Worm (Caenorhabditis elegans) whole organism, L4 larva: ENCODE results near the gene Y39G8B.5.

Experiments
- D1046.2 ChIP-seq: fragments of 200-800 bp; sonication (Bioruptor generic); IDR thresholded peaks from 2 replicates; pipeline ENCODE4 v1.3.6; 2022; ENCODE audit warnings: missing genetic modification characterization, missing compliant biosample characterization
- F10B5.3 ChIP-seq: sonication (generic microtip); optimal IDR thresholded peaks from 2 replicates; lab custom pipeline; 2016; ENCODE audit warnings: mild to moderate bottlenecking, missing genetic modification characterization, missing compliant biosample characterization
- F26F4.8 ChIP-seq: fragments of 200-800 bp; sonication (Bioruptor generic); conservative IDR thresholded peaks from 2 replicates; pipeline ENCODE4 v1.3.6; 2022; ENCODE audit warnings: missing genetic modification characterization, missing compliant biosample characterization
- F37D6.2 ChIP-seq: sonication (generic microtip); optimal IDR thresholded peaks from 2 replicates; lab custom pipeline; 2016; ENCODE audit warnings: mild to moderate bottlenecking, missing genetic modification characterization, missing compliant biosample characterization
- F44E2.7 ChIP-seq: fragments of 200-800 bp; sonication (Bioruptor generic); IDR thresholded peaks from 2 replicates; pipeline ENCODE4 v2.1.2; 2022; ENCODE audit warnings: missing genetic modification characterization, missing compliant biosample characterization
- R02D3.7 ChIP-seq: fragments of 150-350 bp; sonication (generic microtip); optimal IDR thresholded peaks from 3 replicates; lab custom pipeline; 2014; ENCODE audit warnings: missing biosample characterization, missing genetic modification characterization
- T26A8.4 ChIP-seq: fragments of 200-800 bp; sonication (Bioruptor generic); IDR thresholded peaks from 2 replicates; pipeline ENCODE4 v1.3.6; 2022; ENCODE audit warnings: missing genetic modification characterization, missing compliant biosample characterization
- Y105C5A.15 ChIP-seq: fragments of 200-800 bp; sonication (Bioruptor generic); IDR thresholded peaks from 2 replicates; pipeline ENCODE4 v1.3.6; 2022; ENCODE audit warnings: missing genetic modification characterization, missing compliant biosample characterization
- Y48G9A.11 ChIP-seq: fragments of 200-800 bp; sonication (Bioruptor generic); IDR thresholded peaks from 2 replicates; pipeline ENCODE4 v1.3.6; 2022; ENCODE audit warnings: missing genetic modification reagents, missing genetic modification characterization, missing compliant biosample characterization
- Y75B8A.6 ChIP-seq: fragments of 200-800 bp; sonication (Bioruptor generic); IDR thresholded peaks from 2 replicates; pipeline ENCODE4 v1.3.6; 2022; ENCODE audit warnings: missing genetic modification reagents, missing genetic modification characterization, missing compliant biosample characterization
- ZK546.5 ChIP-seq, 2 experiments: sonication (generic microtip); optimal IDR thresholded peaks; 2 replicates each; lab custom pipeline; 2017; ENCODE audit warnings: missing biosample characterization in 2 of 2, missing genetic modification characterization in 2 of 2
- aha-1 ChIP-seq: fragments of 150-350 bp; peaks from one replicate; lab custom pipeline; 2014; ENCODE audit warnings: missing biosample characterization, missing genetic modification characterization
- attf-4 ChIP-seq: sonication (generic microtip); optimal IDR thresholded peaks from 3 replicates; lab custom pipeline; 2017; ENCODE audit warnings: missing biosample characterization, missing genetic modification characterization
- ceh-20 ChIP-seq: fragments of 200-800 bp; sonication (Bioruptor generic); IDR thresholded peaks from 2 replicates; pipeline ENCODE4 v1.3.6; 2022; ENCODE audit warnings: missing genetic modification reagents, missing genetic modification characterization, missing compliant biosample characterization
- ceh-32 ChIP-seq: sonication (generic microtip); optimal IDR thresholded peaks from 2 replicates; lab custom pipeline; 2016; ENCODE audit warnings: mild to moderate bottlenecking, missing genetic modification characterization, missing compliant biosample characterization; ENCODE audit not compliant: poor library complexity
- ceh-44 ChIP-seq: fragments of 200-800 bp; sonication (Bioruptor generic); IDR thresholded peaks from 2 replicates; pipeline ENCODE4 v1.3.6; 2022; ENCODE audit warnings: missing genetic modification reagents, missing genetic modification characterization, missing compliant biosample characterization
- ceh-62 ChIP-seq: sonication (generic microtip); optimal IDR thresholded peaks from 2 replicates; lab custom pipeline; 2017; ENCODE audit warnings: missing biosample characterization, missing genetic modification characterization
- daf-12 ChIP-seq: fragments of 150-350 bp; optimal IDR thresholded peaks from 2 replicates; lab custom pipeline; 2014; ENCODE audit warnings: missing biosample characterization, missing genetic modification reagents, missing genetic modification characterization
- daf-16 ChIP-seq, 3 experiments: sonication (generic microtip); optimal IDR thresholded peaks; 2 replicates each; lab custom pipeline; 2016 to 2017; ENCODE audit warnings: missing genetic modification characterization in 3 of 3, missing genetic modification reagents in 3 of 3, mild to moderate bottlenecking in 2 of 3, missing compliant biosample characterization in 2 of 3, missing biosample characterization in 1 of 3, moderate library complexity in 1 of 3
- daf-8 ChIP-seq: fragments of 200-800 bp; sonication (Bioruptor generic); IDR thresholded peaks from 2 replicates; pipeline ENCODE4 v1.3.6; 2022; ENCODE audit warnings: missing genetic modification characterization, missing compliant biosample characterization
- dpl-1 ChIP-seq: fragments of 150-350 bp; optimal IDR thresholded peaks from 2 replicates; lab custom pipeline; 2014; ENCODE audit warnings: missing biosample characterization, missing genetic modification reagents, missing genetic modification characterization
- duxl-1 ChIP-seq: sonication (generic microtip); optimal IDR thresholded peaks from 2 replicates; lab custom pipeline; 2016; ENCODE audit warnings: mild to moderate bottlenecking, missing genetic modification characterization, moderate library complexity, missing compliant biosample characterization; ENCODE audit not compliant: poor library complexity
- dve-1 ChIP-seq: sonication (generic microtip); optimal IDR thresholded peaks from 2 replicates; lab custom pipeline; 2017; ENCODE audit warnings: antibody characterized with exemption, mild to moderate bottlenecking, missing genetic modification characterization, missing compliant biosample characterization; ENCODE audit not compliant: insufficient read depth
- egl-27 ChIP-seq: sonication (generic microtip); optimal IDR thresholded peaks from 3 replicates; lab custom pipeline; 2017; ENCODE audit warnings: missing biosample characterization, missing genetic modification reagents, missing genetic modification characterization
- hif-1 ChIP-seq, 2 experiments: sonication (generic microtip); optimal IDR thresholded peaks; 2 replicates each; lab custom pipeline; 2016 to 2017; ENCODE audit warnings: missing compliant biosample characterization in 2 of 2, missing genetic modification characterization in 2 of 2, missing genetic modification reagents in 2 of 2, missing genotype in 2 of 2, mild to moderate bottlenecking in 1 of 2
- hlh-11 ChIP-seq: fragments of 200-800 bp; sonication (Bioruptor generic); optimal IDR thresholded peaks from 2 replicates; lab custom pipeline; 2018; ENCODE audit warnings: mild to moderate bottlenecking, missing genetic modification characterization, missing compliant biosample characterization
- hlh-30 ChIP-seq: sonication (generic microtip); optimal IDR thresholded peaks from 2 replicates; lab custom pipeline; 2017; ENCODE audit warnings: antibody characterized with exemption, mild to moderate bottlenecking, missing genetic modification characterization, missing compliant biosample characterization; ENCODE audit not compliant: insufficient read depth
- lim-7 ChIP-seq: fragments of 200-800 bp; sonication (Bioruptor generic); IDR thresholded peaks from 2 replicates; pipeline ENCODE4 v1.3.6; 2022; ENCODE audit warnings: missing genetic modification characterization, missing compliant biosample characterization
- lin-1 ChIP-seq: fragments of 200-800 bp; sonication (Bioruptor generic); IDR thresholded peaks from 2 replicates; pipeline ENCODE4 v1.3.6; 2022; ENCODE audit warnings: missing genetic modification reagents, missing genetic modification characterization, missing compliant biosample characterization
- lin-13 ChIP-seq: fragments of 150-350 bp; optimal IDR thresholded peaks from 2 replicates; lab custom pipeline; 2014; ENCODE audit warnings: missing biosample characterization, missing genetic modification reagents, missing genetic modification characterization
- lin-15B ChIP-seq: fragments of 150-350 bp; sonication (generic microtip); optimal IDR thresholded peaks from 3 replicates; lab custom pipeline; 2014; ENCODE audit warnings: missing biosample characterization, missing genetic modification characterization
- lin-38 ChIP-seq: fragments of 200-800 bp; sonication (Bioruptor generic); IDR thresholded peaks from 2 replicates; pipeline ENCODE4 v1.3.6; 2022; ENCODE audit warnings: missing genetic modification reagents, missing genetic modification characterization, missing compliant biosample characterization
- madf-9 ChIP-seq: fragments of 200-800 bp; sonication (Bioruptor generic); conservative IDR thresholded peaks from 2 replicates; pipeline ENCODE4 v1.3.6; 2022; ENCODE audit warnings: missing genetic modification reagents, missing genetic modification characterization, missing compliant biosample characterization
- mdt-29 ChIP-seq: fragments of 200-800 bp; sonication (Bioruptor generic); IDR thresholded peaks from 2 replicates; pipeline ENCODE4 v1.3.6; 2022; ENCODE audit warnings: missing genetic modification reagents, missing genetic modification characterization, missing compliant biosample characterization
- mep-1 ChIP-seq: fragments of 150-350 bp; sonication (generic microtip); optimal IDR thresholded peaks from 3 replicates; lab custom pipeline; 2014; ENCODE audit warnings: missing biosample characterization, missing genetic modification characterization
- mxl-3 ChIP-seq: fragments of 200-800 bp; sonication (Bioruptor generic); optimal IDR thresholded peaks from 2 replicates; lab custom pipeline; 2018; ENCODE audit warnings: mild to moderate bottlenecking, missing genetic modification characterization, missing compliant biosample characterization
- nhr-10 ChIP-seq: fragments of 150-350 bp; optimal IDR thresholded peaks from 2 replicates; lab custom pipeline; 2014; ENCODE audit warnings: missing biosample characterization, missing genetic modification characterization
- nhr-237 ChIP-seq: sonication (generic microtip); optimal IDR thresholded peaks from 2 replicates; lab custom pipeline; 2017; ENCODE audit warnings: missing biosample characterization, missing genetic modification characterization
- nhr-25 ChIP-seq: sonication (generic microtip); optimal IDR thresholded peaks from 2 replicates; lab custom pipeline; 2017; ENCODE audit warnings: missing genetic modification characterization, mild to moderate bottlenecking, missing compliant biosample characterization, antibody characterized with exemption, moderate library complexity, borderline replicate concordance; ENCODE audit not compliant: insufficient read depth
- nhr-48 ChIP-seq: sonication (generic microtip); optimal IDR thresholded peaks from 2 replicates; lab custom pipeline; 2016; ENCODE audit warnings: mild to moderate bottlenecking, missing genetic modification characterization, missing compliant biosample characterization
- nhr-6 ChIP-seq: fragments of 150-350 bp; optimal IDR thresholded peaks from 2 replicates; lab custom pipeline; 2014; ENCODE audit warnings: missing biosample characterization, missing genetic modification characterization
- pqm-1 ChIP-seq: sonication (generic microtip); optimal IDR thresholded peaks from 2 replicates; lab custom pipeline; 2017; ENCODE audit warnings: missing biosample characterization, missing genetic modification characterization
- skn-1 ChIP-seq: fragments of 150-350 bp; optimal IDR thresholded peaks from 2 replicates; lab custom pipeline; 2014; ENCODE audit warnings: missing biosample characterization, missing genetic modification characterization
- spr-1 ChIP-seq: sonication (generic microtip); optimal IDR thresholded peaks from 2 replicates; lab custom pipeline; 2016; ENCODE audit warnings: mild to moderate bottlenecking, missing genetic modification characterization, missing compliant biosample characterization
- tag-97 ChIP-seq: fragments of 200-800 bp; sonication (Bioruptor generic); IDR thresholded peaks from 2 replicates; pipeline ENCODE4 v1.3.6; 2022; ENCODE audit warnings: missing genetic modification characterization, missing compliant biosample characterization
- unc-39 ChIP-seq: sonication (generic microtip); optimal IDR thresholded peaks from 2 replicates; lab custom pipeline; 2017; ENCODE audit warnings: missing biosample characterization, missing genetic modification characterization
- unc-62 ChIP-seq, 3 experiments: fragments of 150-350 bp in 1 of 3; sonication (generic microtip); optimal IDR thresholded peaks in 2 of 3; peaks in 1 of 3; 1 replicate in 1 of 3; 2 replicates in 2 of 3; lab custom pipeline; 2014 to 2017; ENCODE audit warnings: missing biosample characterization in 3 of 3, missing genetic modification characterization in 3 of 3, missing genetic modification reagents in 3 of 3, missing genotype in 1 of 3
- zfp-2 ChIP-seq: sonication (generic microtip); optimal IDR thresholded peaks from 2 replicates; lab custom pipeline; 2016; ENCODE audit warnings: mild to moderate bottlenecking, missing genetic modification characterization, missing compliant biosample characterization
- ztf-7 ChIP-seq: fragments of 150-350 bp; optimal IDR thresholded peaks from 2 replicates; lab custom pipeline; 2014; ENCODE audit warnings: missing biosample characterization, missing genetic modification characterization

Gene Y39G8B.5

DNA sequence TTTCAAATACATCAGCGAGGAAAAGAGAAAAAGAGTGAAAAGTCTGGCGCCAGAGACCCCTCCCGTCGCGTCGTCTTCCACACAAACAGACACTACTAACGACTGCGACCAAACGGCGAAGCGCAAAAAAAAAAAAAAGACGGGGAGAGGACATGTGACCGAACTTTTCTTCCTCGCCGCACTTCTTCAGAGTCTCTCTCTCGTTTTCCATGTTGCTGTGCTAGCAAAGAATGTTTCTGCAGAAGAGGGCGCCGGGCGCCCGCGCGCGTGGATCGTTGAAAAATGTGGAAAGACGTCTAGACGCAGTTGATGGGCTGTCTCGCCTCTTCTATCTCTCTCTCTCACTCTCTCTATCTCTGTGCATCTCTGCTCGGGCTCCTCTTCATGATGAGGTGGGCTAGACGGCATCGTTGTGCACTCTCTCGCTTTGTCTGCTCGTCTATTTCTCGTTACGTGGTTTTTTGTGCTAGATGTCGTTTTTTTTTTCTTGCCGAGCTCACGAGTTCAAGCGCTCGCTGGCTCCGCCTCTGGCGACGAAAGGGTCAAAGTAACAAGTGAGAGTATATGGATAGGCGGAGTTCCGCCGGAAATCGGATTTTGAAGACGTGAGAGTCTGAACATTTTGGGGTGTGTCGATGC is 48.7 kb upstream of the Y39G8B.5 start (continued):
- TF ChIP-seq daf-8 (GFP tag; lab: Robert Waterston, UW) = 0 out of 2 replicates have a peak, but pooled peaks have one; percentile 40
- TF ChIP-seq mdt-29 (GFP tag; lab: Robert Waterston, UW) = peak; percentile 70; the same call in 1 of the 2 replicates
- no peak for TF ChIP-seq lin-15B (tag; lab: Kevin White, UChicago)
- peak; percentile 82 for TF ChIP-seq lin-13 (GFP tag; lab: Kevin White, UChicago)
- peak; percentile 94 for TF ChIP-seq ceh-20
- TF ChIP-seq F10B5.3 (tag; lab: Kevin White, UChicago) = peak; percentile 8
- peak; percentile 91 for TF ChIP-seq F37D6.2
- peak; percentile 99 for TF ChIP-seq hlh-11 (tag; lab: Kevin White, UChicago)
- peak; percentile 24; the same call in 1 of the 2 replicates for TF ChIP-seq D1046.2 (GFP tag; lab: Robert Waterston, UW)
- TF ChIP-seq ZK546.5 (tag; optimal IDR thresholded peaks at IDR 0.05; lab: Kevin White, UChicago) = no peak
- no peak for TF ChIP-seq Y48G9A.11 (GFP tag; lab: Robert Waterston, UW)
- TF ChIP-seq spr-1 (tag; lab: Kevin White, UChicago) = peak; percentile 87
- no peak for TF ChIP-seq nhr-6 (tag; lab: Kevin White, UChicago)
- TF ChIP-seq unc-39 (tag; lab: Kevin White, UChicago) = no peak
- 0 out of 2 replicates have a peak, but pooled peaks have one; percentile 47 for TF ChIP-seq F26F4.8 (GFP tag; lab: Robert Waterston, UW)
- TF ChIP-seq mxl-3 (GFP tag; lab: Kevin White, UChicago) = peak; percentile 94
- no peak for TF ChIP-seq daf-12 (tag; lab: Kevin White, UChicago)
- 0 out of 2 replicates have a peak, but pooled peaks have one; percentile 32 for TF ChIP-seq Y75B8A.6 (GFP tag; lab: Robert Waterston, UW)
- peak; percentile 64 for TF ChIP-seq zfp-2
- peak; percentile 61 for TF ChIP-seq ceh-32 (tag; lab: Kevin White, UChicago)
- no peak for TF ChIP-seq skn-1 (tag; lab: Kevin White, UChicago)
- TF ChIP-seq pqm-1 (tag; lab: Kevin White, UChicago) = peak; percentile 41
- TF ChIP-seq mep-1 (tag; lab: Kevin White, UChicago) = peak; percentile 96
- no peak for TF ChIP-seq ceh-62 (tag; lab: Kevin White, UChicago)
- no peak for TF ChIP-seq lim-7 (GFP tag; lab: Robert Waterston, UW)
- peak; percentile 5; the same call in 1 of the 2 replicates for TF ChIP-seq madf-9 (GFP tag; lab: Robert Waterston, UW)
- TF ChIP-seq nhr-25 = peak; percentile 72
- TF ChIP-seq ztf-7 (tag; lab: Kevin White, UChicago) = no peak
- TF ChIP-seq lin-38 (GFP tag; lab: Robert Waterston, UW) = peak; percentile 75
- peak; percentile 97 for TF ChIP-seq hlh-30 (tag; lab: Kevin White, UChicago)
- TF ChIP-seq R02D3.7 (tag; lab: Kevin White, UChicago) = no peak
- TF ChIP-seq aha-1 (tag; lab: Kevin White, UChicago) = peak; percentile 84
- peak in 1 of 2 experiments; percentile 98 for TF ChIP-seq unc-62 (GFP tag; optimal IDR thresholded peaks at IDR 0.05 in 1 of 2; lab: Kevin White, UChicago)
- peak; percentile 53 for TF ChIP-seq unc-62 (tag; optimal IDR thresholded peaks at IDR 0.05; lab: Kevin White, UChicago)
- no peak for TF ChIP-seq attf-4 (tag; lab: Kevin White, UChicago)
- TF ChIP-seq nhr-48 (tag; lab: Kevin White, UChicago) = peak; percentile 95
- TF ChIP-seq egl-27 (tag; lab: Kevin White, UChicago) = peak; percentile 46
- peak; percentile 70 for TF ChIP-seq dpl-1 (GFP tag; lab: Kevin White, UChicago)
- TF ChIP-seq Y105C5A.15 (GFP tag; lab: Robert Waterston, UW) = no peak
- no peak for TF ChIP-seq nhr-237 (tag; lab: Kevin White, UChicago)
- no peak for TF ChIP-seq F44E2.7
- TF ChIP-seq duxl-1 = no peak
- no peak for TF ChIP-seq tag-97
- peak; percentile 69 for TF ChIP-seq nhr-10 (tag; lab: Kevin White, UChicago)
- peak; percentile 92 for TF ChIP-seq dve-1 (tag; lab: Kevin White, UChicago)
- TF ChIP-seq T26A8.4 (GFP tag; lab: Robert Waterston, UW) = peak; percentile 83
- TF ChIP-seq daf-16 (GFP tag; optimal IDR thresholded peaks at IDR 0.05; lab: Kevin White, UChicago) = peak; percentile 78 to 92
- TF ChIP-seq daf-16 (tag; optimal IDR thresholded peaks at IDR 0.05; lab: Kevin White, UChicago) = peak; percentile 70
- TF ChIP-seq ceh-44 (GFP tag; lab: Robert Waterston, UW) = no peak
- peak; percentile 79 to 96 for TF ChIP-seq hif-1 (tag; optimal IDR thresholded peaks at IDR 0.05; lab: Kevin White, UChicago)
- TF ChIP-seq lin-1 (GFP tag; lab: Robert Waterston, UW) = peak; percentile 78
